Worm (Caenorhabditis elegans): ENCODE results near the gene lido-18.

lido-18 gene

DNA sequence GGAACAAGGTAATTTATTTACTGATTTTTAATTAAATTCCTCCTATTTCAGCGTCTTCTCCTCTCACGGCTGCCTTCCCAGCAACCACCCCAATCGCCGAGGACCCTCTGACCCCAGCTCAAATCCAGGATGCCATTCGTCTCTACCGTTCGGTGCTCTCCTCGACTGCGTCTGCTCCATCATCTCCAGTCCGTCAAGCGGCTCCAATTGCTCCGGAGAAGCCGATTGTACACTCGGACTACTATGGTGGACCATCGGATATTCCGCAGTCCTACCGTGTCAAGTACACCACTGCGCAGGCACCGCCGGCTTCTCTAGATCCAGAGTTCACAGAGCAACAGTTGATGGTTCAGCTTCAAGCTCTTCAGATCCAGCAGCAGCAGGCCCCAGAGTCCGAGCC, 13.2 kb upstream of the lido-18 start:
- TF ChIP-seq unc-120 (tag; optimal IDR thresholded peaks at IDR 0.05; ENCODE audit: poor library complexity, severe bottlenecking) (no peak), M03D4.4 (tag; optimal IDR thresholded peaks at IDR 0.05) (no peak), sem-2 (GFP tag; optimal IDR thresholded peaks at IDR 0.05) (no peak), ceh-43 (GFP tag; optimal IDR thresholded peaks at IDR 0.05) (no peak), nhr-76 (tag; optimal IDR thresholded peaks at IDR 0.05) (no peak)

DNA sequence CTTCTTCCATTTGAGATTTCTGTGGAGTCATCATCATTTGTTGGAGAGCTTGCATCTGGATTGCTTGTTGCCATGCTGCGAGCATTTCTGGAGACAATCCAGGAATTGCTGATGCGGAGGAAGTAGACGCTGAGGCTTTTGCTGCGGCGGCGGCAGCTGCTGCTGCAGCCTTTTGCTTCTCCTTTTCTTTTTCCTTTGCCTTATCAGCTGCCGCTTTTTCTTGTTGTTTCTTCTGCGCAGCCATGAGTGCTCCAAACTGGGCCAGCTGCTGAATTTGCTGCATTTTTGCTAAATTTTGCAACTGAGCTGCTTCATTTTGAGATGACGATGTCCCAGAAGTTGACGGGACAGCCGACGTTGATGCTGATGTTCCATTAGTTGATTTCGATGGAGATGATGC, 6.6 kb upstream of the lido-18 start:
- TF ChIP-seq nhr-2 (tag; optimal IDR thresholded peaks at IDR 0.05) (no peak), cnd-1 (tag; optimal IDR thresholded peaks at IDR 0.05) (no peak), ceh-39 (tag; optimal IDR thresholded peaks at IDR 0.05) (no peak), elt-1 (tag; optimal IDR thresholded peaks at IDR 0.05; ENCODE audit: borderline replicate concordance, insufficient read depth) (no peak), blmp-1 (tag; optimal IDR thresholded peaks at IDR 0.05) (no peak), ceh-43 (GFP tag; optimal IDR thresholded peaks at IDR 0.05) (no peak), elt-3 (tag; optimal IDR thresholded peaks at IDR 0.05) (no peak), ces-1 (GFP tag; optimal IDR thresholded peaks at IDR 0.05) (no peak), flh-1 (GFP tag; optimal IDR thresholded peaks at IDR 0.05) (no peak), pha-4 (tag; optimal IDR thresholded peaks at IDR 0.05) (no peak), nhr-12 (tag; optimal IDR thresholded peaks at IDR 0.05) (no peak), unc-120 (tag; optimal IDR thresholded peaks at IDR 0.05; ENCODE audit: poor library complexity, severe bottlenecking) (no peak), ztf-11 (tag; optimal IDR thresholded peaks at IDR 0.05) (no peak), ham-2 (GFP tag; optimal IDR thresholded peaks at IDR 0.05) (no peak), zip-8 (tag; optimal IDR thresholded peaks at IDR 0.05) (no peak), bed-3 (GFP tag; optimal IDR thresholded peaks at IDR 0.05) (no peak), mep-1 (tag; optimal IDR thresholded peaks at IDR 0.05) (no peak), M03D4.4 (tag; optimal IDR thresholded peaks at IDR 0.05) (no peak), nhr-28 (tag; optimal IDR thresholded peaks at IDR 0.05) (no peak), lsy-2 (tag; optimal IDR thresholded peaks at IDR 0.05) (no peak)

DNA sequence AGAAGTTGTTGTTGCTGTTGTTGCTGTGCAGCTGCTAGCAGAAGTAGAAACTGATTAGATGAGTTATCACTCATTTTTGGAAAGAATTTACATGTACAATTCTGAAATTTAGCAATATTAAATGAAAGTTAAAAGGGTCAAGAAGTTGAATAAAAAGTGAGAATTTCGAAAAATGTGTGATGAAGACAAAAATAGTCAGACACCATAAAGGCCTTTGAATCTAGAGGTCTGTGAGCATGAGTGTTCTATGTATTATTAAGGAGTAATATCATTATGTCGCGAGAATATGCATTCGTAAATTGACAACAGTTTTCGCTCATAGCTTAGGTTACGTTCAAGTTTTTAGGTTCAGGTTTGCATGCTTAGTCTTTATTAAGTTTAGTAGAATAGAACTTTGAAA, 6.1 kb upstream of the lido-18 start, which contains the start of gene baz-2:
Gene baz-2 (minus strand): TSS at position 101 of the 400 bp plus-strand sequence.
- TF ChIP-seq ceh-43 (GFP tag; optimal IDR thresholded peaks at IDR 0.05): no peak
- peak; percentile 40 for TF ChIP-seq ces-1 (GFP tag; optimal IDR thresholded peaks at IDR 0.05)
- no peak for TF ChIP-seq pha-4 (tag; optimal IDR thresholded peaks at IDR 0.05)
- no peak for TF ChIP-seq unc-120 (tag; optimal IDR thresholded peaks at IDR 0.05; ENCODE audit: poor library complexity, severe bottlenecking)

DNA sequence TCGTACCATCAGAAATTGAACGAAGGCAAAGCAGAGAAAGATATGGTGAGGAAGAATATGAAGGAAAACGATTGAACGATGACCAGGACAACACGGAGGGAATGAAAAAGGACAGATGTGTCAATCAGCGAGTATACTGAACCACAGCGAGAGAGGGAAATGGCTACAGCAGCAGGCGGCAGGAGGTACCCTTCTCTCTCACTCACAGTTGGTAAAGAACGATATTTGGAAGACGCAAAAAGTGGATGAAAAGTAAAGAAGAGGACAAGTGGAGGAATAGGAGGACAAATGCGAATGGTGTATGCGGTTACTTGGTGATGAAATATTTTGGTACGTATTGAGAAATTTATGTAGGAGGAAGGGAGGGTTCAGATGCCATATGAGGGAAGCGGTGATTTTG, 5.6 kb upstream of the lido-18 start, which contains the start of gene ZK783.7:
Gene ZK783.7 (plus strand): TSS at position 246 of the 400 bp plus-strand sequence.
- no peak for TF ChIP-seq M03D4.4 (tag; optimal IDR thresholded peaks at IDR 0.05)
- peak; percentile 34 for TF ChIP-seq unc-62 (GFP tag; optimal IDR thresholded peaks at IDR 0.05)
- TF ChIP-seq hlh-1 (tag; optimal IDR thresholded peaks at IDR 0.05): peak; percentile 23
- no peak for TF ChIP-seq nhr-12 (tag; optimal IDR thresholded peaks at IDR 0.05)
- no peak for TF ChIP-seq ceh-43 (GFP tag; optimal IDR thresholded peaks at IDR 0.05)
- no peak for TF ChIP-seq drap-1 (GFP tag; optimal IDR thresholded peaks at IDR 0.05)
- no peak for TF ChIP-seq bed-3 (GFP tag; optimal IDR thresholded peaks at IDR 0.05)
- TF ChIP-seq cnd-1 (tag; optimal IDR thresholded peaks at IDR 0.05): peak; percentile 10
- TF ChIP-seq flh-1 (GFP tag; optimal IDR thresholded peaks at IDR 0.05): no peak
- TF ChIP-seq elt-3 (tag; optimal IDR thresholded peaks at IDR 0.05): no peak
- TF ChIP-seq zip-8 (tag; optimal IDR thresholded peaks at IDR 0.05): no peak
- no peak for TF ChIP-seq lsy-2 (tag; optimal IDR thresholded peaks at IDR 0.05)

DNA sequence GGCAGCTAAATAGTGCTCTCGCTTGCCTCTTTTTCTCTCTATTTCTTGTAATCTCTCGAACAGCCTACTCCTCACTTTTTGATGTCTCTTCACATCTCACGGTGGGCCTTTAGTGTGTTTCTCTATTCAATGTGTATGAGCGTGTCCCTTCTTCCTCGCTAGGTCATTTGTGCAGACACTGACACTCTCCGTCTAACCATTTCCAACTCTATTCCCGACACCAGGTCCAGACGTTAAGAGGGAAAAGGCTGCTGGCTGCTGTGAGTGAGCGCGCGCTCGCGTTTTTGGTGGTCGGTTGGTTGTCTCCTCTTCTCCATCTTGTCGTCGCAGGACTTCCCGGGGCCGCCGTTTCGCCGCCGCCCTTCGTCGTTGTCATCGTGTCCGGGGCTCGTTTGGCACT, 2.6 kb upstream of the lido-18 start:
- TF ChIP-seq tbx-8 (GFP tag; optimal IDR thresholded peaks at IDR 0.05) (no peak), ham-2 (GFP tag; optimal IDR thresholded peaks at IDR 0.05) (peak; percentile 69), unc-39 (tag; optimal IDR thresholded peaks at IDR 0.05) (no peak), ceh-39 (tag; optimal IDR thresholded peaks at IDR 0.05) (no peak), drap-1 (GFP tag; optimal IDR thresholded peaks at IDR 0.05) (peak; percentile 61), snpc-4 (tag; optimal IDR thresholded peaks at IDR 0.05) (no peak), bed-3 (GFP tag; optimal IDR thresholded peaks at IDR 0.05) (no peak), lin-32 (GFP tag; optimal IDR thresholded peaks at IDR 0.05) (peak; percentile 47), M03D4.4 (tag; optimal IDR thresholded peaks at IDR 0.05) (peak; percentile 61), unc-62 (GFP tag; optimal IDR thresholded peaks at IDR 0.05) (peak; percentile 78), nhr-28 (tag; optimal IDR thresholded peaks at IDR 0.05) (no peak), blmp-1 (tag; optimal IDR thresholded peaks at IDR 0.05) (no peak), lin-13 (tag; optimal IDR thresholded peaks at IDR 0.05) (peak; percentile 20), cnd-1 (tag; optimal IDR thresholded peaks at IDR 0.05) (peak; percentile 45), unc-120 (tag; optimal IDR thresholded peaks at IDR 0.05; ENCODE audit: poor library complexity, severe bottlenecking) (peak; percentile 95), nhr-12 (tag; optimal IDR thresholded peaks at IDR 0.05) (no peak), elt-1 (tag; optimal IDR thresholded peaks at IDR 0.05; ENCODE audit: borderline replicate concordance, insufficient read depth) (no peak), mls-2 (tag; optimal IDR thresholded peaks at IDR 0.05) (peak; percentile 67), sptf-1 (tag; optimal IDR thresholded peaks at IDR 0.05) (peak; percentile 78), hlh-1 (tag; optimal IDR thresholded peaks at IDR 0.05) (peak; percentile 58), sem-2 (GFP tag; optimal IDR thresholded peaks at IDR 0.05) (no peak), ceh-83 (GFP tag; optimal IDR thresholded peaks at IDR 0.05) (peak; percentile 47), nhr-2 (tag; optimal IDR thresholded peaks at IDR 0.05) (peak; percentile 47), pha-4 (tag; optimal IDR thresholded peaks at IDR 0.05) (peak; percentile 40), mab-5 (tag; optimal IDR thresholded peaks at IDR 0.05) (no peak), nhr-237 (tag; optimal IDR thresholded peaks at IDR 0.05) (no peak), zip-8 (tag; optimal IDR thresholded peaks at IDR 0.05) (no peak), ceh-43 (GFP tag; optimal IDR thresholded peaks at IDR 0.05) (no peak), elt-3 (tag; optimal IDR thresholded peaks at IDR 0.05) (no peak), mep-1 (tag; optimal IDR thresholded peaks at IDR 0.05) (peak; percentile 21), ces-1 (GFP tag; optimal IDR thresholded peaks at IDR 0.05) (peak; percentile 36), ztf-11 (tag; optimal IDR thresholded peaks at IDR 0.05) (peak; percentile 58), nhr-76 (tag; optimal IDR thresholded peaks at IDR 0.05) (no peak), lsy-2 (tag; optimal IDR thresholded peaks at IDR 0.05) (peak; percentile 42), flh-1 (GFP tag; optimal IDR thresholded peaks at IDR 0.05) (no peak)

Data from whole organism, mixed stage, embryonic.